Fruit fly (Drosophila melanogaster) whole organism, embryonic: ENCODE data around the gene CG11986.

Experiments
- Abd-B ChIP-seq: fragments of 200-800 bp; sonication (Bioruptor generic); optimal IDR thresholded peaks from 2 replicates; lab custom pipeline; 2018; ENCODE audit warnings: missing biosample characterization, mild to moderate bottlenecking, missing genetic modification characterization, moderate library complexity
- B-H2 ChIP-seq: fragments of 200-800 bp; sonication (Bioruptor generic); optimal IDR thresholded peaks from 2 replicates; lab custom pipeline; 2018; ENCODE audit warnings: missing biosample characterization, mild to moderate bottlenecking, missing genetic modification characterization
- BEAF-32 ChIP-seq: fragments of 200-800 bp; sonication (Bioruptor generic); optimal IDR thresholded peaks from 3 replicates; lab custom pipeline; 2017; ENCODE audit warnings: missing biosample characterization, missing genetic modification characterization, mild to moderate bottlenecking, moderate library complexity, missing genetic modification reagents
- CG11247 ChIP-seq: fragments of 200-800 bp; sonication (Bioruptor generic); IDR thresholded peaks from 2 replicates; pipeline ENCODE4 v1.3.6; 2022; ENCODE audit warnings: missing biosample characterization, missing genetic modification characterization
- CG11504 ChIP-seq: fragments of 200-800 bp; sonication (Bioruptor generic); optimal IDR thresholded peaks from 3 replicates; lab custom pipeline; 2019; ENCODE audit warnings: missing biosample characterization, mild to moderate bottlenecking, missing genetic modification characterization, moderate library complexity
- CG12659 ChIP-seq: fragments of 200-800 bp; sonication (Bioruptor generic); optimal IDR thresholded peaks from 3 replicates; lab custom pipeline; 2017; ENCODE audit warnings: mild to moderate bottlenecking, missing biosample characterization, missing genetic modification reagents, missing genetic modification characterization
- CG12744 ChIP-seq: fragments of 200-800 bp; sonication (Bioruptor generic); optimal IDR thresholded peaks from 2 replicates; lab custom pipeline; 2016; ENCODE audit warnings: missing biosample characterization, missing genetic modification characterization
- CG13296 ChIP-seq: fragments of 200-800 bp; sonication (Bioruptor generic); optimal IDR thresholded peaks from 3 replicates; lab custom pipeline; 2018; ENCODE audit warnings: missing biosample characterization, mild to moderate bottlenecking, missing genetic modification characterization
- CG13424 ChIP-seq: fragments of 200-800 bp; sonication (Bioruptor generic); optimal IDR thresholded peaks from 2 replicates; lab custom pipeline; 2019; ENCODE audit warnings: missing biosample characterization, mild to moderate bottlenecking, missing genetic modification characterization, moderate library complexity
- CG14710 ChIP-seq: fragments of 200-800 bp; sonication (Bioruptor generic); optimal IDR thresholded peaks from 3 replicates; lab custom pipeline; 2019; ENCODE audit warnings: missing biosample characterization, mild to moderate bottlenecking, missing genetic modification characterization, moderate library complexity
- CG15514 ChIP-seq: fragments of 200-800 bp; sonication (Bioruptor generic); optimal IDR thresholded peaks from 3 replicates; lab custom pipeline; 2017; ENCODE audit warnings: missing biosample characterization, missing genetic modification characterization, mild to moderate bottlenecking, moderate library complexity, missing genetic modification reagents
- CG1603 ChIP-seq: fragments of 200-800 bp; sonication (Bioruptor generic); optimal IDR thresholded peaks from 2 replicates; lab custom pipeline; 2019; ENCODE audit warnings: missing biosample characterization, mild to moderate bottlenecking, missing genetic modification characterization, moderate library complexity
- CG2116 ChIP-seq: fragments of 200-800 bp; sonication (Bioruptor generic); optimal IDR thresholded peaks from 3 replicates; lab custom pipeline; 2018; ENCODE audit warnings: missing biosample characterization, mild to moderate bottlenecking, missing genetic modification characterization
- CG31388 ChIP-seq: fragments of 200-800 bp; sonication (Bioruptor generic); optimal IDR thresholded peaks from 2 replicates; lab custom pipeline; 2016; ENCODE audit warnings: missing biosample characterization, missing genetic modification characterization
- CG32767 ChIP-seq: fragments of 200-800 bp; sonication (Bioruptor generic); IDR thresholded peaks from 2 replicates; pipeline ENCODE4 v1.3.6; 2022; ENCODE audit warnings: missing biosample characterization, missing genetic modification characterization
- CG34224 ChIP-seq: fragments of 200-800 bp; sonication (Bioruptor generic); IDR thresholded peaks from 3 replicates; pipeline ENCODE4 v1.3.6; 2022; ENCODE audit warnings: missing biosample characterization, missing genetic modification characterization; ENCODE audit not compliant: partially characterized antibody
- CG3847 ChIP-seq: fragments of 200-800 bp; sonication (Bioruptor generic); IDR thresholded peaks from 2 replicates; pipeline ENCODE4 v1.3.6; 2022; ENCODE audit warnings: missing biosample characterization, missing genetic modification characterization
- CG42726 ChIP-seq: fragments of 200-800 bp; sonication (Bioruptor generic); IDR thresholded peaks from 2 replicates; pipeline ENCODE4 v1.3.6; 2022; ENCODE audit warnings: missing biosample characterization, missing genetic modification characterization; ENCODE audit not compliant: partially characterized antibody
- CG6254 ChIP-seq: fragments of 200-800 bp; sonication (Bioruptor generic); optimal IDR thresholded peaks from 3 replicates; lab custom pipeline; 2017; ENCODE audit warnings: mild to moderate bottlenecking, missing biosample characterization, missing genetic modification reagents, missing genetic modification characterization
- CG6683 ChIP-seq: fragments of 200-800 bp; sonication (Bioruptor generic); optimal IDR thresholded peaks from 2 replicates; lab custom pipeline; 2017; ENCODE audit warnings: missing biosample characterization, mild to moderate bottlenecking, missing genetic modification characterization, missing genetic modification reagents
- CG6765 ChIP-seq: fragments of 200-800 bp; sonication (Bioruptor generic); optimal IDR thresholded peaks from 3 replicates; lab custom pipeline; 2017; ENCODE audit warnings: missing biosample characterization, mild to moderate bottlenecking, missing genetic modification characterization
- CG7928 ChIP-seq: fragments of 200-800 bp; sonication (Bioruptor generic); optimal IDR thresholded peaks from 2 replicates; lab custom pipeline; 2017; ENCODE audit warnings: missing biosample characterization, mild to moderate bottlenecking, missing genetic modification characterization
- CG9797 ChIP-seq: fragments of 200-800 bp; sonication (Bioruptor generic); optimal IDR thresholded peaks from 3 replicates; lab custom pipeline; 2018; ENCODE audit warnings: missing biosample characterization, mild to moderate bottlenecking, missing genetic modification characterization
- D19B ChIP-seq: fragments of 200-800 bp; sonication (Bioruptor generic); optimal IDR thresholded peaks from 2 replicates; lab custom pipeline; 2017; ENCODE audit warnings: missing biosample characterization, mild to moderate bottlenecking, missing genetic modification characterization
- E2f2 ChIP-seq: fragments of 200-800 bp; sonication (Bioruptor generic); IDR thresholded peaks from 2 replicates; pipeline ENCODE4 v1.3.6; 2022; ENCODE audit warnings: missing biosample characterization, missing genetic modification characterization
- Eip74EF ChIP-seq, 2 experiments: fragments of 200-800 bp in 1 of 2; fragments of >200 bp in 1 of 2; sonication (Bioruptor generic) in 1 of 2; optimal IDR thresholded peaks; 2 replicates each; lab custom pipeline; 2017 to 2019; ENCODE audit warnings: missing biosample characterization in 2 of 2, missing genetic modification characterization in 2 of 2, mild to moderate bottlenecking in 1 of 2, moderate library complexity in 1 of 2
- Ets97D ChIP-seq: fragments of 200-800 bp; sonication (Bioruptor generic); optimal IDR thresholded peaks from 3 replicates; lab custom pipeline; 2016; ENCODE audit warnings: missing biosample characterization, missing genetic modification characterization
- HHEX ChIP-seq: fragments of 200-800 bp; sonication (Bioruptor generic); optimal IDR thresholded peaks from 3 replicates; lab custom pipeline; 2017; ENCODE audit warnings: missing biosample characterization, mild to moderate bottlenecking, missing genetic modification characterization, missing genetic modification reagents
- HmgZ ChIP-seq: fragments of 200-800 bp; sonication (Bioruptor generic); optimal IDR thresholded peaks from 2 replicates; lab custom pipeline; 2018; ENCODE audit warnings: missing biosample characterization, mild to moderate bottlenecking, missing genetic modification characterization
- Lhr ChIP-seq: fragments of 200-800 bp; sonication (Bioruptor generic); optimal IDR thresholded peaks from 3 replicates; lab custom pipeline; 2017; ENCODE audit warnings: mild to moderate bottlenecking, missing biosample characterization, missing genetic modification reagents, missing genetic modification characterization
- MBD-R2 ChIP-seq: fragments of 200-800 bp; sonication (Bioruptor generic); IDR thresholded peaks from 2 replicates; pipeline ENCODE4 v1.3.6; 2022; ENCODE audit warnings: missing biosample characterization, missing genetic modification characterization
- MESR4 ChIP-seq: fragments of 200-800 bp; sonication (Bioruptor generic); optimal IDR thresholded peaks from 2 replicates; lab custom pipeline; 2018; ENCODE audit warnings: missing biosample characterization, mild to moderate bottlenecking, missing genetic modification characterization, moderate library complexity
- Med ChIP-seq: fragments of 200-800 bp; sonication (Bioruptor generic); peaks from one replicate; lab custom pipeline; 2016; ENCODE audit warnings: missing biosample characterization, missing genetic modification characterization, mild to moderate bottlenecking, inconsistent platforms, moderate library complexity
- Pdp1 ChIP-seq, 2 experiments: fragments of 200-800 bp; sonication (Bioruptor generic); optimal IDR thresholded peaks; 3 replicates each; lab custom pipeline; 2016; ENCODE audit warnings: missing biosample characterization in 2 of 2, missing genetic modification characterization in 2 of 2, mild to moderate bottlenecking in 1 of 2, moderate library complexity in 1 of 2
- Six4 ChIP-seq: fragments of 200-800 bp; sonication (Bioruptor generic); optimal IDR thresholded peaks from 2 replicates; lab custom pipeline; 2016; ENCODE audit warnings: missing biosample characterization, missing genetic modification characterization
- Sry-δ ChIP-seq: fragments of 200-800 bp; sonication (Bioruptor generic); optimal IDR thresholded peaks from 2 replicates; lab custom pipeline; 2016; ENCODE audit warnings: missing biosample characterization, missing genetic modification characterization
- Stat92E ChIP-seq, 3 experiments: fragments of >200 bp in 2 of 3; fragments of 200-800 bp in 1 of 3; sonication (Bioruptor generic) in 1 of 3; optimal IDR thresholded peaks; 2 replicates each; lab custom pipeline; 2017 to 2019; ENCODE audit warnings: missing biosample characterization in 3 of 3, missing genetic modification characterization in 3 of 3, mild to moderate bottlenecking in 1 of 3, moderate library complexity in 1 of 3
- ato ChIP-seq: fragments of 200-800 bp; sonication (Bioruptor generic); IDR thresholded peaks from 2 replicates; pipeline ENCODE4 v1.3.6; 2022; ENCODE audit warnings: missing biosample characterization, missing genetic modification characterization; ENCODE audit not compliant: partially characterized antibody
- dati ChIP-seq: fragments of 200-800 bp; sonication (Bioruptor generic); IDR thresholded peaks from 2 replicates; pipeline ENCODE4 v1.3.6; 2022; ENCODE audit warnings: missing biosample characterization, missing genetic modification characterization
- gsb-n ChIP-seq: fragments of 200-800 bp; sonication (Bioruptor generic); optimal IDR thresholded peaks from 3 replicates; lab custom pipeline; 2018; ENCODE audit warnings: missing biosample characterization, mild to moderate bottlenecking, missing genetic modification characterization
- mld ChIP-seq: fragments of 200-800 bp; sonication (Bioruptor generic); IDR thresholded peaks from 3 replicates; pipeline ENCODE4 v1.3.6; 2022; ENCODE audit warnings: missing biosample characterization, missing genetic modification characterization; ENCODE audit not compliant: partially characterized antibody
- nmo ChIP-seq: fragments of 200-800 bp; sonication (Bioruptor generic); optimal IDR thresholded peaks from 2 replicates; lab custom pipeline; 2018; ENCODE audit warnings: missing biosample characterization, mild to moderate bottlenecking, missing genetic modification characterization, moderate library complexity
- nom ChIP-seq: fragments of 200-800 bp; sonication (Bioruptor generic); optimal IDR thresholded peaks from 2 replicates; lab custom pipeline; 2017; ENCODE audit warnings: missing biosample characterization, missing genetic modification characterization, mild to moderate bottlenecking, moderate library complexity, missing genetic modification reagents
- pan ChIP-seq, 4 experiments: fragments of >200 bp in 3 of 4; fragments of 200-800 bp in 1 of 4; sonication (Bioruptor generic) in 1 of 4; optimal IDR thresholded peaks in 3 of 4; IDR thresholded peaks in 1 of 4; 2 replicates each; pipeline versions ENCODE4 v1.3.6 to Lab custom; 2017 to 2022; ENCODE audit warnings: missing biosample characterization in 2 of 4, missing genetic modification characterization in 2 of 4, mixed read lengths in 1 of 4
- pzg ChIP-seq: fragments of 200-800 bp; sonication (Bioruptor generic); optimal IDR thresholded peaks from 3 replicates; lab custom pipeline; 2018; ENCODE audit warnings: missing biosample characterization, mild to moderate bottlenecking, missing genetic modification characterization, moderate library complexity
- ssp ChIP-seq: fragments of 200-800 bp; sonication (Bioruptor generic); IDR thresholded peaks from 2 replicates; pipeline ENCODE4 v1.3.6; 2022; ENCODE audit warnings: missing biosample characterization, missing genetic modification characterization
- stwl ChIP-seq: fragments of 200-800 bp; sonication (Bioruptor generic); optimal IDR thresholded peaks from 3 replicates; lab custom pipeline; 2018; ENCODE audit warnings: missing biosample characterization, mild to moderate bottlenecking, missing genetic modification characterization, moderate library complexity
- trem ChIP-seq: fragments of 200-800 bp; optimal IDR thresholded peaks from 3 replicates; lab custom pipeline; 2019; ENCODE audit warnings: missing biosample characterization, mild to moderate bottlenecking, missing genetic modification characterization, moderate library complexity

CG11986 gene

dm6 chr3R:9008202-9008601 is 7.0 kb upstream of the CG11986 start, which contains the start of gene CG11983 (continued):
- peak; percentile 31 for TF ChIP-seq CG2116 (GFP tag; lab: Kevin White, UChicago)
- peak; percentile 60 for TF ChIP-seq HmgZ
- no peak for TF ChIP-seq pan (optimal IDR thresholded peaks at IDR 0.05; lab: Kevin White, UChicago)
- no peak for TF ChIP-seq pan (GFP tag; optimal IDR thresholded peaks at IDR 0.05 in 1 of 2, IDR thresholded peaks at IDR 0.05 in 1 of 2)
- TF ChIP-seq nmo (GFP tag; lab: Kevin White, UChicago) = no peak
- peak; percentile 40 for TF ChIP-seq CG14710 (tag; lab: Kevin White, UChicago)
- peak; percentile 55 for TF ChIP-seq Lhr
- peak; percentile 81 for TF ChIP-seq E2f2
- TF ChIP-seq Abd-B (GFP tag; lab: Kevin White, UChicago) = no peak
- TF ChIP-seq CG13296 = no peak
- peak; percentile 42; the same call in 1 of the 2 replicates for TF ChIP-seq CG3847 (GFP tag; lab: Robert Waterston, UW)
- TF ChIP-seq CG6254 = no peak
- TF ChIP-seq Med = peak; percentile 53
- TF ChIP-seq Sry-δ = peak; percentile 37
- TF ChIP-seq MESR4 (GFP tag; lab: Kevin White, UChicago) = peak; percentile 18
- peak; percentile 41 for TF ChIP-seq stwl (tag; lab: Kevin White, UChicago)
- TF ChIP-seq D19B = no peak
- TF ChIP-seq CG11247 = no peak
- no peak for TF ChIP-seq CG34224
- TF ChIP-seq CG12744 (GFP tag; lab: Kevin White, UChicago) = no peak
- TF ChIP-seq Stat92E (GFP tag; optimal IDR thresholded peaks at IDR 0.05; lab: Kevin White, UChicago) = peak in 1 of 3 experiments; percentile 79
- peak; percentile 56 for TF ChIP-seq CG1603
- TF ChIP-seq pzg (GFP tag; lab: Kevin White, UChicago) = peak; percentile 83
- TF ChIP-seq mld (GFP tag; lab: Robert Waterston, UW) = no peak
- no peak for TF ChIP-seq CG6765
- no peak for TF ChIP-seq dati
- no peak for TF ChIP-seq CG42726 (GFP tag; lab: Robert Waterston, UW)
- peak; percentile 73 for TF ChIP-seq Ets97D (GFP tag; lab: Kevin White, UChicago)
- TF ChIP-seq trem (tag; lab: Kevin White, UChicago) = peak; percentile 73
- no peak for TF ChIP-seq HHEX (GFP tag; lab: Kevin White, UChicago)
- TF ChIP-seq CG32767 (GFP tag; lab: Robert Waterston, UW) = no peak
- TF ChIP-seq ssp (GFP tag; lab: Robert Waterston, UW) = no peak
- no peak for TF ChIP-seq CG11504 (tag; lab: Kevin White, UChicago)
- no peak for TF ChIP-seq CG31388 (GFP tag; lab: Kevin White, UChicago)
- TF ChIP-seq CG12659 (GFP tag; lab: Kevin White, UChicago) = peak; percentile 19
- peak; percentile 79 for TF ChIP-seq CG15514 (GFP tag; lab: Kevin White, UChicago)
- peak; percentile 54 for TF ChIP-seq B-H2 (GFP tag; lab: Kevin White, UChicago)
- TF ChIP-seq Pdp1 (GFP tag; optimal IDR thresholded peaks at IDR 0.05; lab: Kevin White, UChicago) = peak in 1 of 2 experiments; percentile 6
- no peak for TF ChIP-seq CG7928
- TF ChIP-seq MBD-R2 (GFP tag; lab: Robert Waterston, UW) = peak; percentile 61
- TF ChIP-seq ato (GFP tag; lab: Robert Waterston, UW) = no peak
- TF ChIP-seq Six4 (GFP tag; lab: Kevin White, UChicago) = no peak
- peak; percentile 44 for TF ChIP-seq nom (GFP tag; lab: Kevin White, UChicago)
- TF ChIP-seq BEAF-32 = peak; percentile 30
- TF ChIP-seq CG6683 = no peak
- no peak for TF ChIP-seq gsb-n (tag; lab: Kevin White, UChicago)
- TF ChIP-seq Eip74EF (GFP tag; optimal IDR thresholded peaks at IDR 0.05; lab: Kevin White, UChicago) = no peak
- peak; percentile 66 for TF ChIP-seq CG9797 (GFP tag; lab: Kevin White, UChicago)
- TF ChIP-seq CG13424 (tag; lab: Kevin White, UChicago) = no peak
